Worm (Caenorhabditis elegans) whole organism, L1 larva: Measurements from ENCODE around the gene ist-1.

Source experiments
- elt-3 ChIP-seq, 6 experiments: fragments of 150-350 bp in 1 of 6; sonication (generic microtip); optimal IDR thresholded peaks; 2 replicates each; lab custom pipeline; 2017 to 2018; ENCODE audit warnings: missing biosample characterization in 6 of 6, missing genetic modification characterization in 6 of 6, inconsistent platforms in 1 of 6
- hlh-17 ChIP-seq: fragments of 200-800 bp; sonication (Bioruptor generic); optimal IDR thresholded peaks from 2 replicates; lab custom pipeline; 2018; ENCODE audit warnings: missing genetic modification characterization, mild to moderate bottlenecking, missing compliant biosample characterization, moderate library complexity, borderline replicate concordance
- nhr-237 ChIP-seq: fragments of 150-350 bp; optimal IDR thresholded peaks from 2 replicates; lab custom pipeline; 2014; ENCODE audit warnings: missing biosample characterization, missing genetic modification characterization
- nhr-90 ChIP-seq: sonication (generic microtip); optimal IDR thresholded peaks from 2 replicates; lab custom pipeline; 2016; ENCODE audit warnings: mild to moderate bottlenecking, missing genetic modification characterization, missing compliant biosample characterization; ENCODE audit not compliant: poor library complexity
- zag-1 ChIP-seq: fragments of 150-350 bp; optimal IDR thresholded peaks from 2 replicates; lab custom pipeline; 2014; ENCODE audit warnings: missing biosample characterization, missing genetic modification characterization
- zip-4 ChIP-seq: fragments of 200-800 bp; sonication (Bioruptor generic); optimal IDR thresholded peaks from 2 replicates; lab custom pipeline; 2018; ENCODE audit warnings: mild to moderate bottlenecking, missing genetic modification characterization, moderate library complexity, missing compliant biosample characterization

DNA sequence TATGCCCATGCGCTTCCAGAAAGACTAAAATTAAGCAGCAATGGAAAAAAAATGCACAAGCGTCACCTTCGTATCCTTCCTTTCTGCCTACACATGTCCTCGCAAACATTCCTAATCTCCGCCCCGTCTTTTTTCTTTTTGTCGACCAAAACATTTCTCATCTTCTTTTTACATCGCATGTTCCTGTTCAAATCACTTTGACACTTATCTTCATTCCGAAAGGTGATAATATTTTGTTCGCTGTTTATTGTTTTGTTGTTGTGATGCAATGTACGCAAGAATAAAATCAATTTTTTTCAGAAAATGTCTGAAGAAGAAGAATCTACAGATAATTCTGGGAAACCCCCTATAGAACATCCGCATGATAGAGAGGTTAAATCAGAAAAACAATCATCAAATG is at the start of gene ist-1:
- no peak for TF ChIP-seq nhr-90 (tag; lab: Kevin White, UChicago)
- TF ChIP-seq elt-3 (tag; optimal IDR thresholded peaks at IDR 0.05; lab: Kevin White, UChicago), result no peak
- TF ChIP-seq hlh-17, result no peak
- no peak for TF ChIP-seq zip-4 (GFP tag; lab: Kevin White, UChicago)
- no peak for TF ChIP-seq nhr-237
- no peak for TF ChIP-seq zag-1 (tag; lab: Kevin White, UChicago)
